Worm (Caenorhabditis elegans) whole organism, L4/young adult: Measurements from ENCODE around the gene ung-1.

Experiments
- W03F9.2 ChIP-seq: fragments of 150-350 bp; optimal IDR thresholded peaks from 2 replicates; lab custom pipeline; 2014; ENCODE audit warnings: missing biosample characterization, missing genetic modification characterization
- him-1 ChIP-seq: sonication (generic microtip); optimal IDR thresholded peaks from 2 replicates; lab custom pipeline; 2016; ENCODE audit warnings: missing genotype, missing genetic modification reagents, missing genetic modification characterization, missing compliant biosample characterization

DNA sequence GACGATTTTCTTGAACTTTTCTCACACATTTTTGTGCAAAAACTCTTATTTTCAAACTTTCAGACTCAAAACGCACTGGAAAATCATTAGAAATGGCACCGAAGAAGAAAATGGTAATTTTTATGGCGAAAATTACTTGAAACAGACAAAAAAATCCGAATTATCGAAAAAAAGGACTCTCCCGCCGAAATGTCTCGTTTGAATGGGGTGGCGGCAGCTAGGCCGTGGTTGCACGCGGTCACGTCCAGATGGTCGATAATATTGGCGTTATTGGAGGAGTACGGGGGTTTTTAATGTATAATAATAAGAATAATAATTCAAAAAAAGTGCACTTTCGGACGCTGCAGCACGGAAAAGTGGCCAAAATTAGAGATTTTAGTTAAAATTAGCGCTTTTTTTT, 518 bp upstream of the ung-1 start, which contains the start of gene Y56A3A.31:
- TF ChIP-seq W03F9.2 (tag; lab: Kevin White, UChicago) (no peak), him-1 (no peak)
